Worm (Caenorhabditis elegans): ENCODE measurements around the gene Y2H9A.4.
"Not testable (repeated sequence)": the region's sequence is repeated elsewhere in the genome, so short reads cannot be mapped to it uniquely, and the experiment has no call there.

Y2H9A.4 gene

DNA sequence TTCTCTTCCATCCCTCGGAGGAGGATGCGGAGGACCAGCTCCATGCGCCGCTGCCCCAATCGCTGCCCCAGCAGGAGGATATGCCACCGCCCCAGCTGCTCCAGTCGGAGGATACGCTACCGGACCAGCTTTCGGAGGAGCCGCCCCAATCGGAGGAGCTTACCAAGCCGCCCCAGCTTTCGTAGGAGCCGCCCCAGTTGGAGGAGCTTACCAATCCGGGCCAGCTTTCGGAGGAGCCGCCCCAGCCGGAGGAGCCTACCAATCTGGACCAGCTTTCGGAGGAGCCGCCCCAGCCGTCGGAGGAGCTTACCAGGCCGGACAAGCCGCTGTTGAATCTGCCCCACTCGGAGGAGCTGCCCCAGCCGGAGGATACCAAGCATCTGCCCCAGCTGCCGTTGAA lies 30.2 kb upstream of the Y2H9A.4 start:
- TF ChIP-seq dao-5 (tag; optimal IDR thresholded peaks at IDR 0.05), result peak; percentile 33
- TF ChIP-seq him-1 (tag; optimal IDR thresholded peaks at IDR 0.05), result no peak

DNA sequence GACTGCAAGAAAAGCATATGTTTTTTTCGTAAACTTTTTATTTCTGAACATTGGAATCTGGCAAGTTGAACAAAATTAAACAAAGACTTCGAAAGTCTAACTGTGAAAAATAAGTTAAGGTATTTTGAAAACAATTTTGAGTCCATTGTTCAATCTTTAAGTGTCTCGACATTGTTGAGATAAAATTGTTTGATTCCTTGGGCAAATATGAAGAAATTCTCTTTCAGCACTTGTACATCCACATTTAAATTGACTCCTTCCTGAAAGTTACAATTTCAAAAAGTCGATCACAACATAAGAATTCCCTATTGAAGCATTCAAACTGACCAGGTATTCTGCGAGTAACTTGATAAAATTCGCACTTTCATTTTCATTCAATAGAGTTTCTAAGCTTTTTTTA lies 29.6 kb upstream of the Y2H9A.4 start:
- no peak for TF ChIP-seq W03F9.2 (tag; optimal IDR thresholded peaks at IDR 0.05)
- TF ChIP-seq him-1 (tag; optimal IDR thresholded peaks at IDR 0.05), result no peak
- TF ChIP-seq dao-5 (tag; optimal IDR thresholded peaks at IDR 0.05), result no peak

DNA sequence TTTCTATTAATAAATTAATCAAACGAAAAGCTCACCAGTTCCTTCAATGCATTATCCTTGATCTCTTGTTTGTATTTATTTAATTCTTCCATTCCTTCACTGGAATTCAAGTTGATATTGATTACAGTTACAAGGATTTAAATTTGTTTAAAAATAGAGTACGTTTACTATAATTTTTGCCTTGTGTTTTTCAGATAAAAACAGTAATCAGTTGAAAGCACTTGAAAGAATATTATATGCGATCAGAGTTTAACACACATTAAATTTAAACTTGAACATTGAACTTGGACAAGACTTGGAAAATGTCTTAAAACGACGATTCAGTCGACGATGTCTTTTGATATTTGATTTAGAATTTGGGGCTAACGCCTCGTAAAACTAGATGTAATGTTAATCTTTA lies 28.2 kb upstream of the Y2H9A.4 start, which contains the start of gene F53F1.6:
Gene F53F1.6 (minus strand): TSS at position 101 of the 400 bp plus-strand sequence.
- no peak for TF ChIP-seq him-1 (tag; optimal IDR thresholded peaks at IDR 0.05)
- TF ChIP-seq W03F9.2 (tag; optimal IDR thresholded peaks at IDR 0.05), result no peak
- TF ChIP-seq dao-5 (tag; optimal IDR thresholded peaks at IDR 0.05), result no peak

ce11 chrV:13420640-13421039 lies 25.1 kb upstream of the Y2H9A.4 start, which contains the start of gene srv-8:
TSS of gene srv-8 (minus strand) at chrV:13420740.
- no peak for TF ChIP-seq dao-5 (tag; optimal IDR thresholded peaks at IDR 0.05)

- TF ChIP-seq dao-5 (tag; optimal IDR thresholded peaks at IDR 0.05), result no peak
- TF ChIP-seq him-1 (tag; optimal IDR thresholded peaks at IDR 0.05), result no peak
- TF ChIP-seq W03F9.2 (tag; optimal IDR thresholded peaks at IDR 0.05), result no peak
These were observed 24.0 kb upstream of the Y2H9A.4 start for ce11 chrV:13421697-13422096.

ce11 chrV:13423045-13423444 lies 22.7 kb upstream of the Y2H9A.4 start, which contains the start of gene srv-9:
TSS of gene srv-9 (minus strand) at chrV:13423145.
- no peak for TF ChIP-seq W03F9.2 (tag; optimal IDR thresholded peaks at IDR 0.05)

DNA sequence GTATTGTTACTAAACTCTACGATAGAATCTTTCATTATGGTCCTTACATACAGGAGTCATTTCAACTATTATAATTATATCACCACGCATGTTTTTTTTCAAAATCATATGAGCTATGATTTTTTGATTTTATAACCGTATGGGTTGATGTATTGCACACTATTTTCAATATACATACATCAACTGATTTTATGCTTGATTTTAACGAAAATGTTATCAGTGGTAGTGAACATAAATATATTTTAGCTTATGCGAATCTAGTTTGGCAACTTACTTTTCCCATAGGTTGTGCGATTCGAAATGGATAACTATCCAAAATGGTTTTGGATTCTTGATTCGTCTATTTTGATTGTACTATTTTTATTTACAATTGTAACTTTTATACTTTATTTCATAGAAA lies 22.1 kb upstream of the Y2H9A.4 start, which contains the start of gene srv-10:
Gene srv-10 (plus strand): TSS at position 301 of the 400 bp plus-strand sequence.
- TF ChIP-seq W03F9.2 (tag; optimal IDR thresholded peaks at IDR 0.05) (no peak), him-1 (tag; optimal IDR thresholded peaks at IDR 0.05) (no peak), dao-5 (tag; optimal IDR thresholded peaks at IDR 0.05) (no peak)

- TF ChIP-seq dao-5 (tag; optimal IDR thresholded peaks at IDR 0.05) (no peak), W03F9.2 (tag; optimal IDR thresholded peaks at IDR 0.05) (no peak), him-1 (tag; optimal IDR thresholded peaks at IDR 0.05) (no peak)
These were observed 18.9 kb upstream of the Y2H9A.4 start, which contains the start of gene srd-18 for ce11 chrV:13426764-13427163. TSS of gene srd-18 (minus strand) at chrV:13426864.

DNA sequence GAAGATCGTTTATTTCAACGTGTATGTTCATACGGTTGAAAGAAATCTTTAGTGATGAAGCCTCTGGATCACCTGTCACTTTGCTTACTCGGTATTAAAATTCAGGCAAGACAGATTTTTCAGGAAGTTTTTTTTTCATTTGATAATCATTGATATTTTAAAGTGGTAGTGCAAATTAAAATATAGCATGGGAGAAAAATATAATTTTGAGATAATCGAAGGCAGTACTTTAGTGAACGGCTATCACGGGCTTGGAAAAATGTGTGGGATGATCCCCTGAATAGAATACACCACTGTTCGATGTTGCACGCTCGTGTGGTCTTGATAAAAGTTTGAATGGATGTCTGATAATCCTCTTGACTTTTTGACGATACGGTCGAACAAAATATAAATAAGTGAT lies 18.3 kb upstream of the Y2H9A.4 start:
- TF ChIP-seq him-1 (tag; optimal IDR thresholded peaks at IDR 0.05) (no peak), dao-5 (tag; optimal IDR thresholded peaks at IDR 0.05) (no peak), W03F9.2 (tag; optimal IDR thresholded peaks at IDR 0.05) (no peak)

DNA sequence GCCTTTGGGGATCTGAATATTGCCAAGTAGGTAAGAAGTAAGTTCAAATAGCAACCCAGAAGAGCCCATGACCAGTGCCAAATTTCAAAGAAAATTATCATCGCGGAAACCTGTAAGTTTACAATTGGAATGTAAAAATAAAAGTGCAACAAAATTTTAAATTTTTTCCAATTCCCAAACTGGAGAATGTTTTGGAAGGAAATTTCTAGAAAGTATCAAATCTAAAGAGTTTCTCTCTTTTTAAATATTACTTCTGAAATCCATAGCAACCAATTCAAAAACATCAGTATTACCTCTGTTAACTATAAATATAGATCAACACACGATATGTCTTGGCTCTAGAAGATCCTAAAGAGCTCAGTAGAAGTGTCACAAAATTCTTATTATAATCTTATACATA lies 17.0 kb upstream of the Y2H9A.4 start, which contains the start of gene srd-19:
Gene srd-19 (minus strand): TSS at position 101 of the 400 bp plus-strand sequence.
- no peak for TF ChIP-seq him-1 (tag; optimal IDR thresholded peaks at IDR 0.05)
- no peak for TF ChIP-seq W03F9.2 (tag; optimal IDR thresholded peaks at IDR 0.05)
- TF ChIP-seq dao-5 (tag; optimal IDR thresholded peaks at IDR 0.05), result no peak

DNA sequence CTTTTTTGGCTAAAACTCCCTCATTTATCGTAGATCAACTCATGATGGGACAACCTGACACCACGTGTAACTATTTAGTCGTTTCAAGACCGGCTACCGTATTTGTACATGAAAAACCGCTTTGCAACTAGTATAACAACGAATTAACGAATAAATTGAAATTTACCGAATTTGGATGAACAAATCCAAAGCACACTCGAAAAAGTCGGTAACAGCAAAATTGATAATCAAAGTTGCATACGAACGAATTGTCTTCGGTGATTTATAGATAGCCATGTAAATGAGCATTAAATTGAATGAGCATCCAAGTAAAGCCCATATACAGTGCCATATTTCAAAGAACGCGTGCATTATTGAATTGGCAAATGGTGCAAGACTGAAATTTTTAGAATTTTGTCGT lies 13.3 kb upstream of the Y2H9A.4 start, which contains the start of gene srd-17:
Gene srd-17 (minus strand): TSS at position 351 of the 400 bp plus-strand sequence.
- TF ChIP-seq dao-5 (tag; optimal IDR thresholded peaks at IDR 0.05) (no peak), W03F9.2 (tag; optimal IDR thresholded peaks at IDR 0.05) (no peak), him-1 (tag; optimal IDR thresholded peaks at IDR 0.05) (no peak)

ce11 chrV:13437473-13438074 lies 8.1 kb upstream of the Y2H9A.4 start, which contains the start of gene mes-4:
TSS of gene mes-4 (minus strand) at chrV:13437545.
- no peak for TF ChIP-seq W03F9.2 (tag; optimal IDR thresholded peaks at IDR 0.05)
- TF ChIP-seq dao-5 (tag; optimal IDR thresholded peaks at IDR 0.05), result no peak
- TF ChIP-seq him-1 (tag; optimal IDR thresholded peaks at IDR 0.05), result no peak

DNA sequence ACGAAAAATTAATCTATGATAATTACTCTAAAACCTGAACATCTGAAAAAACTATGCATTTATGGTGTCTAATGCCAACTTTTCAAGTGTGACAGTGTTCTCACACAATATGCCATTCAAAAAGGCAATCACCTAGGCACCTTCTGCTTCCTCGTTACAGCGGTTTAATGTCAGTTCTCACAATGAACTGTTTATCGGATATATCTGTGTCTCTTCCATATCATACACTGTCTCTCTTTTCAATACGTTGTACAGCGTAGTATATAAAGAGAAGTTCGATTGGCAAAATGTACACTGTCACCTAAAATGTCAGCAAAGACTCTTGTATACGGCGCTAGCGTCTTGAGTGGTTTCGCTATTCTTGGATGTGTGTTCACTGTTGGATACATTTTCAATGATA lies 4.0 kb upstream of the Y2H9A.4 start, which contains the start of gene col-162:
Gene col-162 (plus strand): TSS at position 301 of the 400 bp plus-strand sequence.
- no peak for TF ChIP-seq dao-5 (tag; optimal IDR thresholded peaks at IDR 0.05)
- no peak for TF ChIP-seq him-1 (tag; optimal IDR thresholded peaks at IDR 0.05)
- TF ChIP-seq W03F9.2 (tag; optimal IDR thresholded peaks at IDR 0.05), result no peak

DNA sequence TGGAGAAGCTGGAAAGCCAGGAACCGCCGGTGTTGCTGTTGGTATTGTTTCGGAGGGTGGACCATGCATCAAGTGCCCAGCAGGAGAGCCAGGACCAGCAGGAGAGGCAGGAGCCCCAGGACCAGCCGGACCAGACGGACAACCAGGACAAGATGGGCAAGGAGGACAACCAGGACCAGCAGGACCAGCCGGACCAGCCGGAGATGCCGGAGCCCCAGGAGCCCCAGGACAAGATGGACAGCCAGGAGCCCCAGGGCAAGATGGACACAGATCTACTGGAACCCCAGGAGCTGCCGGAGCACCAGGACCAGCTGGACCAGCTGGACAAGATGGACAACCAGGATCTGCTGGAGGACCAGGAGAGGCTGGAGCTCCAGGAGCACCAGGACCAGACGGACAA lies 2.9 kb upstream of the Y2H9A.4 start:
- TF ChIP-seq dao-5 (tag; optimal IDR thresholded peaks at IDR 0.05) (no peak), W03F9.2 (tag; optimal IDR thresholded peaks at IDR 0.05) (no peak), him-1 (tag; optimal IDR thresholded peaks at IDR 0.05) (no peak)

DNA sequence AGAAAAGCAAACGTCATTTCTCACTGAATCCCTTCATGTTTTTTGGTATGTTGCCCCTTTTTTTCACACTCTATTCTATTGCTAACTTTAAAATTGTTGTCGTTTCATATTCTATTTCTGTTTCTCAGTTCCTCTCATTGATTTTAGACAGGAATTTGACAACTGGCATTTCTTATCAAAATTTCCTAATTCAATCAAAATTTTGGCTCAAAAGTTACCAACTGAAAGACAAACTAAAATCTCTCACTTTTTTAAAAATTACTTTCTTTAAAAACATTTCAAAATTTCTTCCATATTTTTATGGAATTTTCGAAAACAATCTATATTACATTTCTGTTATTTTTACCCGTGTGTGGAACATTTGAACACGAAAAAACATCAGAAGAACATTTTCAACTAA lies 2.2 kb upstream of the Y2H9A.4 start, which contains the start of gene Y2H9A.6:
Gene Y2H9A.6 (plus strand): TSS at position 301 of the 400 bp plus-strand sequence.
- not testable (repeated sequence) for TF ChIP-seq dao-5, him-1, W03F9.2 (tag; optimal IDR thresholded peaks at IDR 0.05)
